Worm (Caenorhabditis elegans) whole organism, midembryonic: ENCODE measurements around the gene faah-5.
"Not testable (repeated sequence)": the region's sequence is repeated elsewhere in the genome, so short reads cannot be mapped to it uniquely, and the experiment has no call there.

Experiments used
- tab-1 ChIP-seq: fragments of 200-800 bp; sonication (Bioruptor generic); IDR thresholded peaks from 2 replicates; pipeline ENCODE4 v1.3.6; 2022; ENCODE audit warnings: missing genetic modification characterization, missing compliant biosample characterization
- ztf-23 ChIP-seq: fragments of 200-800 bp; sonication (Bioruptor generic); IDR thresholded peaks from 2 replicates; pipeline ENCODE4 v1.3.6; 2022; ENCODE audit warnings: missing genetic modification reagents, missing genetic modification characterization, missing compliant biosample characterization

DNA sequence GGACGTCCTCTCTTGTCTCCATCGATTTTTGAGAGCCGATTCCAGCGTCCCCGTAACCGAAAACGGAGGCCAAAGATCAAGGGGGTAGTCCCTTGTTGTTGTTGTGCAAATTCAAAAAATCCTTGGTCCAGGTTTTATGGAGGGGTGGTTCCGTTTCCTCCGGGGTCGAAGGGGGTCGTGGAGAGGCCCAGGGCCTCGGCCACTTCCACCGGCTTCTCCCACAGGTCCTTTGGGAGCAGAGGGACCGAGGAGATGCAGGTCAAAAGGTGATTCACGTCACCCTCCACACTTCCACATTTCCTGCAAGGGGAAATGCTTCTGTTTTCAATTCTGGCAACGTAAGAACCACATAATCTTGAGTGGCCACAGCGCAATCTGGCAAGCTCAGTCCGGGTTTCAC is 7.5 kb downstream of the faah-5 start, which contains the start of gene fbxb-22:
- TF ChIP-seq ztf-23 (GFP tag; lab: Robert Waterston, UW); tab-1: not testable (repeated sequence)
